Worm (Caenorhabditis elegans) whole organism, midembryonic: ENCODE data around the gene tat-4.

Experiments
- T22C8.4 ChIP-seq: fragments of 200-800 bp; sonication (Bioruptor generic); IDR thresholded peaks from 2 replicates; pipeline ENCODE4 v1.3.6; 2022; ENCODE audit warnings: missing genetic modification characterization, missing compliant biosample characterization
- flt-1 ChIP-seq: fragments of 200-800 bp; sonication (Bioruptor generic); IDR thresholded peaks from 2 replicates; pipeline ENCODE4 v1.3.6; 2022; ENCODE audit warnings: missing genetic modification characterization, missing compliant biosample characterization
- klf-2 ChIP-seq: fragments of 200-800 bp; sonication (Bioruptor generic); conservative IDR thresholded peaks from 2 replicates; pipeline ENCODE4 v1.3.6; 2022; ENCODE audit warnings: missing genetic modification reagents, missing genetic modification characterization, missing compliant biosample characterization
- med-1 ChIP-seq: sonication (generic microtip); optimal IDR thresholded peaks from 2 replicates; lab custom pipeline; 2017; ENCODE audit warnings: missing genetic modification characterization, mild to moderate bottlenecking, missing compliant biosample characterization, antibody characterized with exemption, missing genetic modification reagents; ENCODE audit not compliant: insufficient read depth
- ref-1 ChIP-seq: fragments of 200-800 bp; sonication (Bioruptor generic); conservative IDR thresholded peaks from 2 replicates; pipeline ENCODE4 v1.3.6; 2022; ENCODE audit warnings: missing genetic modification reagents, missing genetic modification characterization, missing compliant biosample characterization
- tab-1 ChIP-seq: fragments of 200-800 bp; sonication (Bioruptor generic); IDR thresholded peaks from 2 replicates; pipeline ENCODE4 v1.3.6; 2022; ENCODE audit warnings: missing genetic modification characterization, missing compliant biosample characterization
- ztf-23 ChIP-seq: fragments of 200-800 bp; sonication (Bioruptor generic); IDR thresholded peaks from 2 replicates; pipeline ENCODE4 v1.3.6; 2022; ENCODE audit warnings: missing genetic modification reagents, missing genetic modification characterization, missing compliant biosample characterization
- ztf-29 ChIP-seq: fragments of 200-800 bp; sonication (Bioruptor generic); IDR thresholded peaks from 2 replicates; pipeline ENCODE4 v1.3.6; 2022; ENCODE audit warnings: missing genetic modification reagents, missing genetic modification characterization, missing compliant biosample characterization

DNA sequence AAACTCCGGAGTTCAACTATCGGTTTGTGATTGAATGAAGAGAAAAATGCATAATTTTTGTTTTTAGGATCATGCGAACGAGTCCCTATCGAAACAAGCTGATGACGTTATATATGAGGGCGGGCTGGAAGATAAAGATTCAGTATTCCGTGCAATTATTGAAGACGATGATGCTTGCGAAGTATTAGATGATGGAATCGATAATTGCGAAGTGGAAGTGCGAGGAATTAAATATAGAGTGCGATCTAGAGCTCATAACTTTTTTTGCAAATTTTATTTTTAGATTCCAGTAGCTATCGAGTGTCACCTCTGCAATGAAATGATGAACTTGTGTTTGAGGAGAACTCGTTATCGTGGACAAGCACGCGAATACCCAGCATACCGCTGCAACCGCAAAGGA lies 45.1 kb downstream of the tat-4 start:
- TF ChIP-seq T22C8.4 (GFP tag; lab: Robert Waterston, UW) = no peak
- TF ChIP-seq ref-1 (GFP tag; lab: Robert Waterston, UW) = no peak
- no peak for TF ChIP-seq tab-1 (GFP tag; lab: Robert Waterston, UW)
- TF ChIP-seq ztf-29 (GFP tag; lab: Robert Waterston, UW) = no peak
- no peak for TF ChIP-seq ztf-23 (GFP tag; lab: Robert Waterston, UW)
- TF ChIP-seq med-1 (GFP tag; lab: Kevin White, UChicago) = no peak
- no peak for TF ChIP-seq flt-1 (GFP tag; lab: Robert Waterston, UW)
- no peak for TF ChIP-seq klf-2
